Worm (Caenorhabditis elegans): ENCODE measurements around the gene T19D7.6.

DNA sequence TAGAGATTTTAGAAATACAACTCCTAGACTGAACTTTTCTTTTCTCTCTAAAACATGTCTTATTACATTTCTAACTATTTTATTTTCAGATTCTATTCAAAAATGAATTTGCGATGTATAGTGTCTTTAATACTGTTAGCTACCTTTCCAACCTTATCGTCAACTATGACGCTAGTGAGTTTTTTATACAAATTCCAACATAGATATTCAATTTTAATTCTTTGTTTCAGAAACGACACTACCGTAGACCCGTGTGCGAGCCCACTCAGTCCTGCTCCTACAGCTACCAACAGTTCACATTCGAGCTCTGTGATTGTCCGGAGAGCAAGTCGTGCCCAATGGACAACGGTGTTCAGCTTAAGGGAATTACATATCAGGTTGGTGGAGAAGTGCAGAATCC lies 41.5 kb downstream of the T19D7.6 start, which contains the start of gene M6.4:
- TF ChIP-seq ceh-82 (tag; optimal IDR thresholded peaks at IDR 0.05) (no peak), nhr-12 (tag; optimal IDR thresholded peaks at IDR 0.05) (no peak), snpc-4 (tag; optimal IDR thresholded peaks at IDR 0.05) (no peak), hmg-11 (tag; optimal IDR thresholded peaks at IDR 0.05) (no peak)

All from whole organism, L3 larva.